Fruit fly (Drosophila melanogaster) S2 (cell line): ENCODE measurements around the gene Cyp4s3.

Experiments
- CG8478 ChIP-seq: fragments of >200 bp; optimal IDR thresholded peaks from 2 replicates; lab custom pipeline; 2018
- CTCF ChIP-seq, 2 experiments: fragments of >200 bp; optimal IDR thresholded peaks; 2 replicates each; lab custom pipeline; 2018

dm6 chrX:15089146-15089698 lies 27.1 kb downstream of the Cyp4s3 start, which contains the start of gene Rab3-GEF:
- TF ChIP-seq CTCF (optimal IDR thresholded peaks at IDR 0.05; lab: Kevin White, UChicago) = no peak
- no peak for TF ChIP-seq CG8478
